Fruit fly (Drosophila melanogaster) whole organism, embryonic: ENCODE measurements around the gene Ero1L.
A peak's percentile ranks its signal among the peaks of the same experiment; 100 is the strongest.

ENCODE experiments used
- ATbp ChIP-seq: fragments of 200-800 bp; sonication (Bioruptor generic); optimal IDR thresholded peaks from 2 replicates; lab custom pipeline; 2017; ENCODE audit warnings: missing biosample characterization, mild to moderate bottlenecking, missing genetic modification characterization, missing genetic modification reagents
- Atf6 ChIP-seq: fragments of 200-800 bp; sonication (Bioruptor generic); IDR thresholded peaks from 2 replicates; pipeline ENCODE4 v1.3.6; 2022; ENCODE audit warnings: missing biosample characterization, missing genetic modification characterization
- CG11560 ChIP-seq: fragments of 200-800 bp; sonication (Bioruptor generic); IDR thresholded peaks from 3 replicates; pipeline ENCODE4 v1.3.6; 2022; ENCODE audit warnings: missing biosample characterization, missing genetic modification characterization
- CG12104 ChIP-seq: fragments of 200-800 bp; sonication (Bioruptor generic); optimal IDR thresholded peaks from 3 replicates; lab custom pipeline; 2016; ENCODE audit warnings: missing biosample characterization, missing genetic modification characterization
- CG12659 ChIP-seq: fragments of 200-800 bp; sonication (Bioruptor generic); optimal IDR thresholded peaks from 3 replicates; lab custom pipeline; 2017; ENCODE audit warnings: mild to moderate bottlenecking, missing biosample characterization, missing genetic modification reagents, missing genetic modification characterization
- CG13123 ChIP-seq: fragments of 200-800 bp; sonication (Bioruptor generic); optimal IDR thresholded peaks from 2 replicates; lab custom pipeline; 2016; ENCODE audit warnings: missing biosample characterization, missing genetic modification characterization
- CG14667 ChIP-seq: fragments of 200-800 bp; sonication (Bioruptor generic); IDR thresholded peaks from 2 replicates; pipeline ENCODE4 v1.3.6; 2022; ENCODE audit warnings: missing biosample characterization, missing genetic modification characterization
- CG17802 ChIP-seq: fragments of 200-800 bp; sonication (Bioruptor generic); optimal IDR thresholded peaks from 2 replicates; lab custom pipeline; 2018; ENCODE audit warnings: missing biosample characterization, mild to moderate bottlenecking, missing genetic modification characterization, moderate library complexity
- CG18011 ChIP-seq: fragments of 200-800 bp; sonication (Bioruptor generic); optimal IDR thresholded peaks from 2 replicates; lab custom pipeline; 2017; ENCODE audit warnings: missing biosample characterization, missing genetic modification characterization, mild to moderate bottlenecking, moderate library complexity, missing genotype
- CG2116 ChIP-seq: fragments of 200-800 bp; sonication (Bioruptor generic); optimal IDR thresholded peaks from 3 replicates; lab custom pipeline; 2018; ENCODE audit warnings: missing biosample characterization, mild to moderate bottlenecking, missing genetic modification characterization
- CG43689 ChIP-seq: fragments of 200-800 bp; sonication (Bioruptor generic); IDR thresholded peaks from 2 replicates; pipeline ENCODE4 v1.3.6; 2022; ENCODE audit warnings: missing biosample characterization, missing genetic modification characterization
- CG5180 ChIP-seq: fragments of 200-800 bp; sonication (Bioruptor generic); optimal IDR thresholded peaks from 3 replicates; lab custom pipeline; 2017; ENCODE audit warnings: missing biosample characterization, missing genetic modification characterization, mild to moderate bottlenecking, moderate library complexity, missing genetic modification reagents
- CG6683 ChIP-seq: fragments of 200-800 bp; sonication (Bioruptor generic); optimal IDR thresholded peaks from 2 replicates; lab custom pipeline; 2017; ENCODE audit warnings: missing biosample characterization, mild to moderate bottlenecking, missing genetic modification characterization, missing genetic modification reagents
- CG6791 ChIP-seq: fragments of 200-800 bp; sonication (Bioruptor generic); IDR thresholded peaks from 3 replicates; pipeline ENCODE4 v1.3.6; 2022; ENCODE audit warnings: missing biosample characterization, missing genetic modification characterization; ENCODE audit not compliant: partially characterized antibody
- CG6854 ChIP-seq: fragments of 200-800 bp; sonication (Bioruptor generic); optimal IDR thresholded peaks from 3 replicates; lab custom pipeline; 2017; ENCODE audit warnings: missing biosample characterization, mild to moderate bottlenecking, missing genetic modification characterization
- CG7357 ChIP-seq: fragments of 200-800 bp; sonication (Bioruptor generic); IDR thresholded peaks from 3 replicates; pipeline ENCODE4 v1.3.6; 2022; ENCODE audit warnings: missing biosample characterization, missing genetic modification characterization
- CG7556 ChIP-seq: fragments of 200-800 bp; sonication (Bioruptor generic); optimal IDR thresholded peaks from 2 replicates; lab custom pipeline; 2017; ENCODE audit warnings: missing biosample characterization, mild to moderate bottlenecking, missing genetic modification characterization
- CG8478 ChIP-seq: fragments of >200 bp; optimal IDR thresholded peaks from 2 replicates; lab custom pipeline; 2018
- CG9215 ChIP-seq: fragments of 200-800 bp; sonication (Bioruptor generic); IDR thresholded peaks from 2 replicates; pipeline ENCODE4 v1.3.6; 2022; ENCODE audit warnings: missing biosample characterization, missing genetic modification characterization
- CG9437 ChIP-seq: fragments of 200-800 bp; sonication (Bioruptor generic); optimal IDR thresholded peaks from 2 replicates; lab custom pipeline; 2018; ENCODE audit warnings: missing biosample characterization, mild to moderate bottlenecking, missing genetic modification characterization
- CG9817 ChIP-seq: fragments of 200-800 bp; sonication (Bioruptor generic); optimal IDR thresholded peaks from 2 replicates; lab custom pipeline; 2018; ENCODE audit warnings: missing biosample characterization, mild to moderate bottlenecking, missing genetic modification characterization, moderate library complexity
- Chrac-16 ChIP-seq: fragments of 200-800 bp; sonication (Bioruptor generic); optimal IDR thresholded peaks from 3 replicates; lab custom pipeline; 2016; ENCODE audit warnings: missing biosample characterization, missing genetic modification characterization
- D19A ChIP-seq: fragments of 200-800 bp; optimal IDR thresholded peaks from 3 replicates; lab custom pipeline; 2019; ENCODE audit warnings: missing biosample characterization, mild to moderate bottlenecking, missing genetic modification characterization, moderate library complexity
- Deaf1 ChIP-seq: fragments of 200-800 bp; optimal IDR thresholded peaks from 3 replicates; lab custom pipeline; 2019; ENCODE audit warnings: missing biosample characterization, mild to moderate bottlenecking, missing genetic modification characterization, moderate library complexity
- Dip3 ChIP-seq: fragments of 200-800 bp; sonication (Bioruptor generic); optimal IDR thresholded peaks from 3 replicates; lab custom pipeline; 2016; ENCODE audit warnings: missing biosample characterization, missing genetic modification characterization
- Drgx ChIP-seq: fragments of 200-800 bp; sonication (Bioruptor generic); IDR thresholded peaks from 2 replicates; pipeline ENCODE4 v1.3.6; 2022; ENCODE audit warnings: missing biosample characterization, missing genetic modification characterization
- ERR ChIP-seq: fragments of 200-800 bp; sonication (Bioruptor generic); optimal IDR thresholded peaks from 2 replicates; lab custom pipeline; 2016; ENCODE audit warnings: missing biosample characterization, missing genetic modification characterization
- HLHmδ ChIP-seq: fragments of 200-800 bp; sonication (Bioruptor generic); optimal IDR thresholded peaks from 2 replicates; lab custom pipeline; 2018; ENCODE audit warnings: missing biosample characterization, mild to moderate bottlenecking, missing genetic modification characterization, moderate library complexity
- Hmr ChIP-seq: fragments of 200-800 bp; sonication (Bioruptor generic); optimal IDR thresholded peaks from 3 replicates; lab custom pipeline; 2017; ENCODE audit warnings: mild to moderate bottlenecking, missing biosample characterization, missing genetic modification reagents, missing genetic modification characterization
- Lpt ChIP-seq: fragments of >200 bp; optimal IDR thresholded peaks from 2 replicates; lab custom pipeline; 2018; ENCODE audit warnings: missing biosample characterization, missing genetic modification characterization
- Pdp1 ChIP-seq, 2 experiments: fragments of 200-800 bp; sonication (Bioruptor generic); optimal IDR thresholded peaks; 3 replicates each; lab custom pipeline; 2016; ENCODE audit warnings: missing biosample characterization in 2 of 2, missing genetic modification characterization in 2 of 2, mild to moderate bottlenecking in 1 of 2, moderate library complexity in 1 of 2
- Sin3A ChIP-seq: fragments of >200 bp; optimal IDR thresholded peaks from 2 replicates; lab custom pipeline; 2018
- Sry-δ ChIP-seq: fragments of 200-800 bp; sonication (Bioruptor generic); optimal IDR thresholded peaks from 2 replicates; lab custom pipeline; 2016; ENCODE audit warnings: missing biosample characterization, missing genetic modification characterization
- ci ChIP-seq: fragments of 200-800 bp; sonication (Bioruptor generic); IDR thresholded peaks from 3 replicates; pipeline ENCODE4 v1.3.6; 2022; ENCODE audit warnings: missing biosample characterization, missing genetic modification characterization
- ind ChIP-seq: fragments of 200-800 bp; sonication (Bioruptor generic); optimal IDR thresholded peaks from 3 replicates; lab custom pipeline; 2016; ENCODE audit warnings: missing biosample characterization, missing genetic modification characterization
- inv ChIP-seq: fragments of 200-800 bp; sonication (Bioruptor generic); IDR thresholded peaks from 2 replicates; pipeline ENCODE4 v1.3.6; 2022; ENCODE audit warnings: missing biosample characterization, missing genetic modification characterization; ENCODE audit not compliant: partially characterized antibody
- kay ChIP-seq: fragments of 200-800 bp; sonication (Bioruptor generic); optimal IDR thresholded peaks from 2 replicates; lab custom pipeline; 2016; ENCODE audit warnings: missing biosample characterization, missing genetic modification characterization
- mirr ChIP-seq: fragments of 200-800 bp; sonication (Bioruptor generic); optimal IDR thresholded peaks from 3 replicates; lab custom pipeline; 2018; ENCODE audit warnings: missing biosample characterization, mild to moderate bottlenecking, missing genetic modification characterization
- org-1 ChIP-seq: fragments of 200-800 bp; sonication (Bioruptor generic); optimal IDR thresholded peaks from 2 replicates; lab custom pipeline; 2017; ENCODE audit warnings: missing biosample characterization, missing genetic modification characterization
- pros ChIP-seq: fragments of 200-800 bp; sonication (Bioruptor generic); optimal IDR thresholded peaks from 3 replicates; lab custom pipeline; 2019; ENCODE audit warnings: missing biosample characterization, mild to moderate bottlenecking, missing genetic modification characterization, moderate library complexity
- salm ChIP-seq: fragments of 200-800 bp; sonication (Bioruptor generic); optimal IDR thresholded peaks from 2 replicates; lab custom pipeline; 2018; ENCODE audit warnings: missing biosample characterization, mild to moderate bottlenecking, missing genetic modification characterization
- sd ChIP-seq: fragments of 200-800 bp; sonication (Bioruptor generic); optimal IDR thresholded peaks from 3 replicates; lab custom pipeline; 2018; ENCODE audit warnings: missing biosample characterization, mild to moderate bottlenecking, missing genetic modification characterization, moderate library complexity
- seq ChIP-seq: fragments of 200-800 bp; sonication (Bioruptor generic); IDR thresholded peaks from 2 replicates; pipeline ENCODE4 v1.3.6; 2022; ENCODE audit warnings: missing biosample characterization, missing genetic modification characterization
- trh ChIP-seq: fragments of 200-800 bp; sonication (Bioruptor generic); optimal IDR thresholded peaks from 2 replicates; lab custom pipeline; 2016; ENCODE audit warnings: missing biosample characterization, missing genetic modification characterization
- unc-4 ChIP-seq: fragments of 200-800 bp; sonication (Bioruptor generic); IDR thresholded peaks from 2 replicates; pipeline ENCODE4 v1.3.6; 2022; ENCODE audit warnings: missing biosample characterization, missing genetic modification characterization; ENCODE audit not compliant: partially characterized antibody
- vvl ChIP-seq: fragments of 200-800 bp; sonication (Bioruptor generic); IDR thresholded peaks from 2 replicates; pipeline ENCODE4 v1.3.6; 2022; ENCODE audit warnings: missing biosample characterization, missing genetic modification characterization
- wek ChIP-seq: fragments of 200-800 bp; sonication (Bioruptor generic); optimal IDR thresholded peaks from 3 replicates; lab custom pipeline; 2018; ENCODE audit warnings: missing biosample characterization, mild to moderate bottlenecking, missing genetic modification characterization, moderate library complexity
- wor ChIP-seq: fragments of 200-800 bp; sonication (Bioruptor generic); IDR thresholded peaks from 2 replicates; pipeline ENCODE4 v1.3.6; 2022; ENCODE audit warnings: missing biosample characterization, missing genetic modification characterization
- zf30C ChIP-seq: fragments of 200-800 bp; sonication (Bioruptor generic); optimal IDR thresholded peaks from 3 replicates; lab custom pipeline; 2018; ENCODE audit warnings: missing biosample characterization, mild to moderate bottlenecking, missing genetic modification characterization

Gene Ero1L

DNA sequence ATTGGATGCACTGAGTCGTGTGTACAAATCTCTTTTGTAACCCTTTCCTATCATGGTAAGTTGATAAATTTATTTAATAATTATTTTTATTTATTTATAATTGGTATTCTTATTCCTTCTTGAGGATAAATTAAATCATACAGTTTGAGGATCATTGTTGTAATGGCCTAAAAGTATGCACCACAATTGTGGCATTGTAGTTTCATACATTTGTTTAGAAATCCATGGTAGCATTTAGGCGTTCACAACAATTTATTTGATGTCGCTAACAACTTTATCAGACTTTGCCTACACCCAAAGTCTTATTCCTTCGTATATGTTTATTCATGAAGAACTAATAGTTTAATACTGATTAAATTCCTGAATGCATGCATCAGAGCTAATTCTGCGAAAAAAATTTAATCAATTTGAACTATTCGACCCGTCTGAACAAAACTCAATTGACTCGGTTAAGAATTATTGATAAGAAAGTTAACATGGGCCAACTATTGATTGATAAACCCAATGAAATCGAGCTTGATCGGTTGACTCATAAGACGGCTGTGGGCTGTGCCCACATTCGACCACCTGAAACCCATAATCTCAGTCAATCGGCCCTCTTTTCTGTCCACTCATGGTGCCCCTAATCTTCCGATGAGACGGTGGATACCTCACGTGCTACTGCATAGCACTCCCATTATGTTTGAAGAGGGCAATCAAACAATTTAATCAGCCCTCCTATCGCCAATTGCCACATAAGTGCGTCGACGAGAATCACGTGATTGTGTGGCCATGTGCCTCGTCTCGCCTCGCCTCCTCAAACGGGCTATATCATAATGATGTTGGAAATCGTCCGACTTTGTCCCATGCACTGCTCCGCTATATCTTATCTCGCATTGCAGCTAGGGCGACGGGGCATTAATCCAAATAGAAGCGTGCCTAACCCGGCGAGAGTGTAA is 49.4 kb downstream of the Ero1L start (continued):
- TF ChIP-seq CG6791 (GFP tag; lab: Robert Waterston, UW) (no peak), CG9437 (GFP tag; lab: Kevin White, UChicago) (no peak), Hmr (GFP tag; lab: Kevin White, UChicago) (peak; percentile 6), wor (GFP tag; lab: Robert Waterston, UW) (no peak), CG12104 (no peak), ERR (GFP tag; lab: Kevin White, UChicago) (no peak), pros (GFP tag; lab: Kevin White, UChicago) (peak; percentile 55), kay (no peak), CG7556 (GFP tag; lab: Kevin White, UChicago) (no peak), trh (GFP tag; lab: Kevin White, UChicago) (no peak), CG12659 (no peak), HLHmδ (peak; percentile 18), ind (GFP tag; lab: Kevin White, UChicago) (no peak), vvl (GFP tag; lab: Robert Waterston, UW) (peak; percentile 15; the same call in 1 of the 2 replicates), CG7357 (no peak), CG5180 (GFP tag; lab: Kevin White, UChicago) (peak; percentile 42), Atf6 (GFP tag; lab: Robert Waterston, UW) (no peak), CG11560 (tag; lab: Robert Waterston, UW) (no peak), CG8478 (lab: Kevin White, UChicago) (no peak), wek (GFP tag; lab: Kevin White, UChicago) (no peak), CG6683 (GFP tag; lab: Kevin White, UChicago) (no peak), salm (no peak), org-1 (peak; percentile 39), inv (GFP tag; lab: Robert Waterston, UW) (no peak), CG13123 (GFP tag; lab: Kevin White, UChicago) (no peak), seq (GFP tag; lab: Robert Waterston, UW) (no peak), CG14667 (no peak), CG9817 (no peak), CG43689 (GFP tag; lab: Robert Waterston, UW) (no peak), CG9215 (no peak), CG18011 (no peak), mirr (GFP tag; lab: Kevin White, UChicago) (peak; percentile 84), Lpt (no peak), D19A (tag; lab: Kevin White, UChicago) (no peak), CG6854 (GFP tag; lab: Kevin White, UChicago) (no peak), Pdp1 (GFP tag; optimal IDR thresholded peaks at IDR 0.05; lab: Kevin White, UChicago) (peak in 1 of 2 experiments; percentile 35), ci (peak; percentile 37; the same call in 1 of the 3 replicates), Sin3A (lab: Kevin White, UChicago) (no peak), sd (peak; percentile 90), Chrac-16 (GFP tag; lab: Kevin White, UChicago) (no peak), CG2116 (GFP tag; lab: Kevin White, UChicago) (no peak), Sry-δ (GFP tag; lab: Kevin White, UChicago) (no peak), Deaf1 (peak; percentile 7), Dip3 (GFP tag; lab: Kevin White, UChicago) (no peak), zf30C (GFP tag; lab: Kevin White, UChicago) (no peak), ATbp (peak; percentile 14), unc-4 (GFP tag; lab: Robert Waterston, UW) (no peak), Drgx (GFP tag; lab: Robert Waterston, UW) (peak; percentile 28; the same call in 1 of the 2 replicates), CG17802 (tag; lab: Kevin White, UChicago) (no peak)
